Fruit fly (Drosophila melanogaster) whole organism, prepupa: ENCODE results near the gene CG6678.

ENCODE experiments used
- Blimp-1 ChIP-seq: fragments of 200-800 bp; sonication (Bioruptor generic); optimal IDR thresholded peaks from 3 replicates; lab custom pipeline; 2017; ENCODE audit warnings: missing biosample characterization, missing genetic modification characterization, mild to moderate bottlenecking, moderate library complexity, missing genetic modification reagents
- CG10631 ChIP-seq: fragments of 200-800 bp; sonication (Bioruptor generic); optimal IDR thresholded peaks from 2 replicates; lab custom pipeline; 2016; ENCODE audit warnings: missing biosample characterization, missing genetic modification characterization
- CG10669 ChIP-seq: fragments of 200-800 bp; sonication (Bioruptor generic); optimal IDR thresholded peaks from 3 replicates; lab custom pipeline; 2018; ENCODE audit warnings: missing biosample characterization, mild to moderate bottlenecking, missing genetic modification characterization, moderate library complexity
- CG11762 ChIP-seq: fragments of 200-800 bp; sonication (Bioruptor generic); optimal IDR thresholded peaks from 3 replicates; lab custom pipeline; 2016; ENCODE audit warnings: missing biosample characterization, missing genetic modification characterization; ENCODE audit not compliant: insufficient read depth
- CG15336 ChIP-seq: fragments of 200-800 bp; sonication (Bioruptor generic); IDR thresholded peaks from 2 replicates; pipeline ENCODE4 v1.3.6; 2022; ENCODE audit warnings: missing biosample characterization, missing genetic modification characterization
- CG1621 ChIP-seq: fragments of 200-800 bp; sonication (Bioruptor generic); optimal IDR thresholded peaks from 3 replicates; lab custom pipeline; 2018; ENCODE audit warnings: missing biosample characterization, mild to moderate bottlenecking, missing genetic modification characterization
- CG3032 ChIP-seq: fragments of 200-800 bp; optimal IDR thresholded peaks from 2 replicates; lab custom pipeline; 2019; ENCODE audit warnings: missing biosample characterization, mild to moderate bottlenecking, missing genetic modification characterization, moderate library complexity
- CG31627 ChIP-seq: fragments of 200-800 bp; sonication (Bioruptor generic); optimal IDR thresholded peaks from 3 replicates; lab custom pipeline; 2016; ENCODE audit warnings: missing biosample characterization, missing genetic modification characterization
- CG32006 ChIP-seq: fragments of 200-800 bp; sonication (Bioruptor generic); optimal IDR thresholded peaks from 3 replicates; lab custom pipeline; 2017; ENCODE audit warnings: missing biosample characterization, mild to moderate bottlenecking, missing genetic modification characterization
- CG34406 ChIP-seq: fragments of 200-800 bp; sonication (Bioruptor generic); optimal IDR thresholded peaks from 3 replicates; lab custom pipeline; 2016; ENCODE audit warnings: missing biosample characterization, missing genetic modification characterization
- CG3919 ChIP-seq: fragments of 200-800 bp; sonication (Bioruptor generic); optimal IDR thresholded peaks from 3 replicates; lab custom pipeline; 2016; ENCODE audit warnings: missing biosample characterization, missing genetic modification characterization
- CG4318 ChIP-seq: fragments of 200-800 bp; sonication (Bioruptor generic); optimal IDR thresholded peaks from 3 replicates; lab custom pipeline; 2017; ENCODE audit warnings: missing biosample characterization, mild to moderate bottlenecking, missing genetic modification characterization
- CG6276 ChIP-seq: fragments of 200-800 bp; sonication (Bioruptor generic); optimal IDR thresholded peaks from 2 replicates; lab custom pipeline; 2017; ENCODE audit warnings: missing biosample characterization, mild to moderate bottlenecking, missing genetic modification characterization
- CG6792 ChIP-seq: fragments of 200-800 bp; sonication (Bioruptor generic); optimal IDR thresholded peaks from 3 replicates; lab custom pipeline; 2016; ENCODE audit warnings: missing biosample characterization, missing genetic modification characterization
- CG6808 ChIP-seq: fragments of 200-800 bp; sonication (Bioruptor generic); optimal IDR thresholded peaks from 3 replicates; lab custom pipeline; 2017; ENCODE audit warnings: missing biosample characterization, missing genetic modification characterization, mild to moderate bottlenecking, moderate library complexity, missing genetic modification reagents
- CG6854 ChIP-seq: fragments of 200-800 bp; sonication (Bioruptor generic); optimal IDR thresholded peaks from 2 replicates; lab custom pipeline; 2017; ENCODE audit warnings: missing biosample characterization, mild to moderate bottlenecking, missing genetic modification characterization
- CG7368 ChIP-seq: fragments of 200-800 bp; sonication (Bioruptor generic); optimal IDR thresholded peaks from 3 replicates; lab custom pipeline; 2016; ENCODE audit warnings: missing biosample characterization, missing genetic modification characterization
- CG8119 ChIP-seq: fragments of 200-800 bp; sonication (Bioruptor generic); IDR thresholded peaks from 3 replicates; pipeline ENCODE4 v1.3.6; 2022; ENCODE audit warnings: missing biosample characterization, missing genetic modification characterization
- CG8319 ChIP-seq: fragments of 200-800 bp; sonication (Bioruptor generic); optimal IDR thresholded peaks from 3 replicates; lab custom pipeline; 2016; ENCODE audit warnings: missing biosample characterization, missing genetic modification characterization
- CG8632 ChIP-seq: fragments of 200-800 bp; sonication (Bioruptor generic); optimal IDR thresholded peaks from 3 replicates; lab custom pipeline; 2016; ENCODE audit warnings: missing biosample characterization, missing genetic modification characterization
- CG9139 ChIP-seq: fragments of 200-800 bp; sonication (Bioruptor generic); optimal IDR thresholded peaks from 3 replicates; lab custom pipeline; 2017; ENCODE audit warnings: missing biosample characterization, mild to moderate bottlenecking, missing genetic modification characterization
- Eip78C ChIP-seq: fragments of 200-800 bp; sonication (Bioruptor generic); peaks from one replicate; lab custom pipeline; 2016; ENCODE audit warnings: missing biosample characterization, missing genetic modification characterization
- Eip93F ChIP-seq: fragments of 200-800 bp; sonication (Bioruptor generic); optimal IDR thresholded peaks from 2 replicates; lab custom pipeline; 2016; ENCODE audit warnings: missing biosample characterization, mild to moderate bottlenecking, missing genetic modification characterization
- Ets21C ChIP-seq: fragments of 200-800 bp; sonication (Bioruptor generic); optimal IDR thresholded peaks from 3 replicates; lab custom pipeline; 2016; ENCODE audit warnings: missing biosample characterization, missing genetic modification characterization
- Ets96B ChIP-seq: fragments of 200-800 bp; optimal IDR thresholded peaks from 2 replicates; lab custom pipeline; 2019; ENCODE audit warnings: missing biosample characterization, mild to moderate bottlenecking, missing genetic modification characterization, moderate library complexity
- Gug ChIP-seq: fragments of 200-800 bp; sonication (Bioruptor generic); IDR thresholded peaks from 2 replicates; pipeline ENCODE4 v1.3.6; 2022; ENCODE audit warnings: missing biosample characterization, missing genetic modification characterization
- Hr38 ChIP-seq: sonication (Bioruptor generic); optimal IDR thresholded peaks from 2 replicates; lab custom pipeline; 2016; ENCODE audit warnings: missing biosample characterization, missing genetic modification characterization
- Hr4 ChIP-seq: fragments of 200-800 bp; sonication (Bioruptor generic); optimal IDR thresholded peaks from 3 replicates; lab custom pipeline; 2016; ENCODE audit warnings: missing biosample characterization, missing genetic modification characterization
- OdsH ChIP-seq: fragments of 200-800 bp; sonication (Bioruptor generic); optimal IDR thresholded peaks from 3 replicates; lab custom pipeline; 2016; ENCODE audit warnings: missing biosample characterization, missing genetic modification characterization
- Sox102F ChIP-seq: fragments of 200-800 bp; sonication (Bioruptor generic); optimal IDR thresholded peaks from 2 replicates; lab custom pipeline; 2016; ENCODE audit warnings: missing biosample characterization, mild to moderate bottlenecking, missing genetic modification characterization
- Sox14 ChIP-seq: fragments of 200-800 bp; sonication (Bioruptor generic); optimal IDR thresholded peaks from 3 replicates; lab custom pipeline; 2016; ENCODE audit warnings: missing biosample characterization, missing genetic modification characterization
- Sox15 ChIP-seq: fragments of 200-800 bp; sonication (Bioruptor generic); optimal IDR thresholded peaks from 3 replicates; lab custom pipeline; 2016; ENCODE audit warnings: missing biosample characterization, missing genetic modification characterization
- acj6 ChIP-seq: fragments of 200-800 bp; sonication (Bioruptor generic); optimal IDR thresholded peaks from 3 replicates; lab custom pipeline; 2016; ENCODE audit warnings: missing biosample characterization, missing genetic modification characterization
- cyc ChIP-seq: fragments of 200-800 bp; sonication (Bioruptor generic); optimal IDR thresholded peaks from 3 replicates; lab custom pipeline; 2016; ENCODE audit warnings: missing biosample characterization, missing genetic modification characterization
- dac ChIP-seq: fragments of 200-800 bp; sonication (Bioruptor generic); optimal IDR thresholded peaks from 2 replicates; lab custom pipeline; 2017; ENCODE audit warnings: missing biosample characterization, mild to moderate bottlenecking, missing genetic modification characterization
- fd85E ChIP-seq: fragments of 200-800 bp; sonication (Bioruptor generic); optimal IDR thresholded peaks from 3 replicates; lab custom pipeline; 2016; ENCODE audit warnings: missing biosample characterization, missing genetic modification characterization
- fkh ChIP-seq: fragments of 200-800 bp; sonication (Bioruptor generic); optimal IDR thresholded peaks from 3 replicates; lab custom pipeline; 2017; ENCODE audit warnings: missing biosample characterization, mild to moderate bottlenecking, missing genetic modification characterization, moderate library complexity
- lz ChIP-seq: fragments of 200-800 bp; sonication (Bioruptor generic); optimal IDR thresholded peaks from 3 replicates; lab custom pipeline; 2016; ENCODE audit warnings: missing biosample characterization, missing genetic modification characterization
- pdm3 ChIP-seq: fragments of 200-800 bp; sonication (Bioruptor generic); optimal IDR thresholded peaks from 3 replicates; lab custom pipeline; 2016; ENCODE audit warnings: missing biosample characterization, missing genetic modification characterization
- salr ChIP-seq, 2 experiments: fragments of 200-800 bp; sonication (Bioruptor generic); optimal IDR thresholded peaks; 3 replicates each; lab custom pipeline; 2016 to 2018; ENCODE audit warnings: missing biosample characterization in 2 of 2, missing genetic modification characterization in 2 of 2, mild to moderate bottlenecking in 1 of 2
- spab ChIP-seq: fragments of 200-800 bp; sonication (Bioruptor generic); optimal IDR thresholded peaks from 2 replicates; lab custom pipeline; 2017; ENCODE audit warnings: missing biosample characterization, mild to moderate bottlenecking, missing genetic modification characterization, missing genetic modification reagents
- svp ChIP-seq: fragments of 200-800 bp; sonication (Bioruptor generic); peaks from one replicate; lab custom pipeline; 2016; ENCODE audit warnings: missing biosample characterization, missing genetic modification characterization
- topi ChIP-seq: fragments of 200-800 bp; sonication (Bioruptor generic); optimal IDR thresholded peaks from 3 replicates; lab custom pipeline; 2016; ENCODE audit warnings: missing biosample characterization, missing genetic modification characterization

CG6678 gene

dm6 chr3R:21922674-21923323, 36.0 kb downstream of the CG6678 start (continued):
- TF ChIP-seq cyc (GFP tag; lab: Kevin White, UChicago) (peak; percentile 25), salr (GFP tag; optimal IDR thresholded peaks at IDR 0.05; lab: Kevin White, UChicago) (peak; percentile 73 to 79), CG8632 (peak; percentile 71), Gug (GFP tag; lab: Robert Waterston, UW) (0 out of 2 replicates have a peak, but pooled peaks have one; percentile 23), spab (GFP tag; lab: Kevin White, UChicago) (peak; percentile 91), CG1621 (peak; percentile 77), CG10631 (GFP tag; lab: Kevin White, UChicago) (peak; percentile 86), svp (peak; percentile 66), Ets96B (tag; lab: Kevin White, UChicago) (peak; percentile 93)

DNA sequence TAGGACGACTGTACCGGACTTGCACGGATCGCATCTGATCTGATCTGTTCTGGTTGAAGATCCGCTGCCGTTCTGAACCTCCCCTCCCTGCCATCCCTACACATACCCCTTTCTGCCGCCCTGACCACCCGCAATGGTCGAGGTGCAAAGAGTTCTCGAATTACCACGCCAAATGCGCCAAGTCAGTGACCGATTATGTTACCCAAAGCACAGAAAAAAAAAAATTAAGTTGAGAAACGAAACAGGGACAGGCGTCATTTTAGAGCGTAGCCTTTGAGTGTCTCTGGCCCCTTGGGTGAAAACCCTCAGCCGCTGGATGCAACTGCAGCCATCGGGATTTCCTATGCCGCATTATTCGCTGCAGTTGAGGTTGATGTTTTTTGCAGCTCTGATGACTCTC, 36.9 kb downstream of the CG6678 start:
- no peak for TF ChIP-seq CG3032
- no peak for TF ChIP-seq Sox15 (GFP tag; lab: Kevin White, UChicago)
- no peak for TF ChIP-seq Sox102F (GFP tag; lab: Kevin White, UChicago)
- peak; percentile 28 for TF ChIP-seq Eip78C (GFP tag; lab: Kevin White, UChicago)
- no peak for TF ChIP-seq salr (GFP tag; optimal IDR thresholded peaks at IDR 0.05; lab: Kevin White, UChicago)
- no peak for TF ChIP-seq fd85E (GFP tag; lab: Kevin White, UChicago)
- no peak for TF ChIP-seq CG10631 (GFP tag; lab: Kevin White, UChicago)
- TF ChIP-seq, all 60 proteins: peak for 1

- no peak for TF ChIP-seq Sox14 (GFP tag; lab: Kevin White, UChicago)
- no peak for TF ChIP-seq CG9139
- TF ChIP-seq CG31627 (GFP tag; lab: Kevin White, UChicago): no peak
- TF ChIP-seq pdm3 (GFP tag; lab: Kevin White, UChicago): no peak
- TF ChIP-seq CG8119: no peak
- TF ChIP-seq CG8319 (GFP tag; lab: Kevin White, UChicago): no peak
- TF ChIP-seq CG34406 (GFP tag; lab: Kevin White, UChicago): no peak
- no peak for TF ChIP-seq CG6792 (GFP tag; lab: Kevin White, UChicago)
- TF ChIP-seq acj6 (GFP tag; lab: Kevin White, UChicago): no peak
- TF ChIP-seq CG6854: no peak
- TF ChIP-seq, all 60 proteins: peak for 0
These were observed 41.4 kb downstream of the CG6678 start for dm6 chr3R:21928214-21928613.

DNA sequence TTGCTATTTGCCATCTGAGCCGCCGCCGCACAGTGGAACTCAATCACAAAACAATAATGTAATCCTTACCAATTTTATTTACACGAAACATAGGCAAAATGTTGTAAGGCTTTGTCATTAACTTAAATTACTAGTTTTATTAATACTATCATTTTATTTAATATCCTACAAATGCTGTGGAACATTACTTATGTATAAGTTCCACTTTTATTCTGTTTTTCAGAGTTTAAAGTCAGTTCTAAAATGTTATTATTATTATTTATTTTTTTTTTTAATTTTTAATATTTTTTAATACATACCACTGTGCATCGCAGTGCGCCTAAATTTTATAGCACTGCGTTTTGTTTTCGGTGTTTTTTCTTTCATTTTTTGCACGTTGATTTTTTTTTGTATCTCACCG, 44.5 kb downstream of the CG6678 start:
- TF ChIP-seq CG8319 (GFP tag; lab: Kevin White, UChicago) (peak; percentile 7), fkh (GFP tag; lab: Kevin White, UChicago) (no peak), OdsH (GFP tag; lab: Kevin White, UChicago) (peak; percentile 76), spab (GFP tag; lab: Kevin White, UChicago) (peak; percentile 28), Sox102F (GFP tag; lab: Kevin White, UChicago) (peak; percentile 8), topi (peak; percentile 8), Hr38 (GFP tag; lab: Kevin White, UChicago) (no peak), CG15336 (peak; percentile 93), CG3919 (peak; percentile 38), CG8632 (peak; percentile 70), Hr4 (GFP tag; lab: Kevin White, UChicago) (peak; percentile 75), Gug (GFP tag; lab: Robert Waterston, UW) (peak; percentile 38; the same call in 1 of the 2 replicates), Sox15 (GFP tag; lab: Kevin White, UChicago) (peak; percentile 30), Ets96B (tag; lab: Kevin White, UChicago) (peak; percentile 50), dac (GFP tag; lab: Kevin White, UChicago) (peak; percentile 11), CG6808 (GFP tag; lab: Kevin White, UChicago) (no peak), CG31627 (GFP tag; lab: Kevin White, UChicago) (no peak), Sox14 (GFP tag; lab: Kevin White, UChicago) (no peak), CG34406 (GFP tag; lab: Kevin White, UChicago) (peak; percentile 66), Blimp-1 (GFP tag; lab: Kevin White, UChicago) (no peak), Eip93F (GFP tag; lab: Kevin White, UChicago) (no peak), Ets21C (GFP tag; lab: Kevin White, UChicago) (no peak), CG6854 (no peak), lz (no peak), CG7368 (GFP tag; lab: Kevin White, UChicago) (peak; percentile 19), Eip78C (GFP tag; lab: Kevin White, UChicago) (peak; percentile 89), CG10669 (GFP tag; lab: Kevin White, UChicago) (no peak), CG11762 (peak; percentile 59), CG6792 (GFP tag; lab: Kevin White, UChicago) (peak; percentile 42), CG32006 (GFP tag; lab: Kevin White, UChicago) (peak; percentile 90), CG6276 (GFP tag; lab: Kevin White, UChicago) (peak; percentile 73), CG4318 (peak; percentile 77)
